Worm (Caenorhabditis elegans) whole organism, L4 larva: Measurements from ENCODE around the gene ZK353.10.

ENCODE experiments used
- F10B5.3 ChIP-seq: sonication (generic microtip); optimal IDR thresholded peaks from 2 replicates; lab custom pipeline; 2016; ENCODE audit warnings: mild to moderate bottlenecking, missing genetic modification characterization, missing compliant biosample characterization
- F26F4.8 ChIP-seq: fragments of 200-800 bp; sonication (Bioruptor generic); conservative IDR thresholded peaks from 2 replicates; pipeline ENCODE4 v1.3.6; 2022; ENCODE audit warnings: missing genetic modification characterization, missing compliant biosample characterization
- F49E8.2 ChIP-seq: sonication (generic microtip); optimal IDR thresholded peaks from 2 replicates; lab custom pipeline; 2016; ENCODE audit warnings: missing compliant biosample characterization, mild to moderate bottlenecking, missing genetic modification characterization, borderline replicate concordance
- T20F7.1 ChIP-seq: fragments of 200-800 bp; sonication (Bioruptor generic); optimal IDR thresholded peaks from 2 replicates; lab custom pipeline; 2018; ENCODE audit warnings: mild to moderate bottlenecking, missing genetic modification characterization, missing compliant biosample characterization
- T26A8.4 ChIP-seq: fragments of 200-800 bp; sonication (Bioruptor generic); IDR thresholded peaks from 2 replicates; pipeline ENCODE4 v1.3.6; 2022; ENCODE audit warnings: missing genetic modification characterization, missing compliant biosample characterization
- Y48G9A.11 ChIP-seq: fragments of 200-800 bp; sonication (Bioruptor generic); IDR thresholded peaks from 2 replicates; pipeline ENCODE4 v1.3.6; 2022; ENCODE audit warnings: missing genetic modification reagents, missing genetic modification characterization, missing compliant biosample characterization
- aly-2 ChIP-seq: sonication (generic microtip); optimal IDR thresholded peaks from 2 replicates; lab custom pipeline; 2018; ENCODE audit warnings: missing biosample characterization, missing genetic modification characterization
- ctbp-1 ChIP-seq: fragments of 200-800 bp; sonication (Bioruptor generic); IDR thresholded peaks from 2 replicates; pipeline ENCODE4 v1.3.6; 2022; ENCODE audit warnings: missing genetic modification reagents, missing genetic modification characterization, missing compliant biosample characterization
- daf-16 ChIP-seq, 3 experiments: sonication (generic microtip); optimal IDR thresholded peaks; 2 replicates each; lab custom pipeline; 2016 to 2017; ENCODE audit warnings: missing genetic modification characterization in 3 of 3, missing genetic modification reagents in 3 of 3, mild to moderate bottlenecking in 2 of 3, missing compliant biosample characterization in 2 of 3, missing biosample characterization in 1 of 3, moderate library complexity in 1 of 3
- daf-8 ChIP-seq: fragments of 200-800 bp; sonication (Bioruptor generic); IDR thresholded peaks from 2 replicates; pipeline ENCODE4 v1.3.6; 2022; ENCODE audit warnings: missing genetic modification characterization, missing compliant biosample characterization
- dmd-8 ChIP-seq: fragments of 200-800 bp; sonication (Bioruptor generic); IDR thresholded peaks from 2 replicates; pipeline ENCODE4 v1.3.6; 2022; ENCODE audit warnings: missing genetic modification characterization, missing compliant biosample characterization
- egl-43 ChIP-seq: fragments of 200-800 bp; sonication (Bioruptor generic); IDR thresholded peaks from 2 replicates; pipeline ENCODE4 v1.3.6; 2022; ENCODE audit warnings: missing genetic modification reagents, missing genetic modification characterization, missing compliant biosample characterization
- fos-1 ChIP-seq: fragments of 150-350 bp; optimal IDR thresholded peaks from 2 replicates; lab custom pipeline; 2014; ENCODE audit warnings: missing biosample characterization, missing genetic modification characterization
- hlh-11 ChIP-seq: fragments of 200-800 bp; sonication (Bioruptor generic); optimal IDR thresholded peaks from 2 replicates; lab custom pipeline; 2018; ENCODE audit warnings: mild to moderate bottlenecking, missing genetic modification characterization, missing compliant biosample characterization
- hlh-30 ChIP-seq: sonication (generic microtip); optimal IDR thresholded peaks from 2 replicates; lab custom pipeline; 2017; ENCODE audit warnings: antibody characterized with exemption, mild to moderate bottlenecking, missing genetic modification characterization, missing compliant biosample characterization; ENCODE audit not compliant: insufficient read depth
- hmg-1.1 ChIP-seq: fragments of 200-800 bp; sonication (Bioruptor generic); IDR thresholded peaks from 2 replicates; pipeline ENCODE4 v1.3.6; 2022; ENCODE audit warnings: missing genetic modification reagents, missing genetic modification characterization, missing compliant biosample characterization
- jun-1 ChIP-seq: fragments of 150-350 bp; optimal IDR thresholded peaks from 2 replicates; lab custom pipeline; 2014; ENCODE audit warnings: missing biosample characterization, missing genetic modification reagents, missing genetic modification characterization
- lim-7 ChIP-seq: fragments of 200-800 bp; sonication (Bioruptor generic); IDR thresholded peaks from 2 replicates; pipeline ENCODE4 v1.3.6; 2022; ENCODE audit warnings: missing genetic modification characterization, missing compliant biosample characterization
- lin-1 ChIP-seq: fragments of 200-800 bp; sonication (Bioruptor generic); IDR thresholded peaks from 2 replicates; pipeline ENCODE4 v1.3.6; 2022; ENCODE audit warnings: missing genetic modification reagents, missing genetic modification characterization, missing compliant biosample characterization
- lin-29 ChIP-seq: fragments of 200-800 bp; sonication (Bioruptor generic); IDR thresholded peaks from 2 replicates; pipeline ENCODE4 v1.3.6; 2022; ENCODE audit warnings: missing genetic modification reagents, missing genetic modification characterization, missing compliant biosample characterization
- lin-38 ChIP-seq: fragments of 200-800 bp; sonication (Bioruptor generic); IDR thresholded peaks from 2 replicates; pipeline ENCODE4 v1.3.6; 2022; ENCODE audit warnings: missing genetic modification reagents, missing genetic modification characterization, missing compliant biosample characterization
- lin-39 ChIP-seq: fragments of 150-350 bp; optimal IDR thresholded peaks from 2 replicates; lab custom pipeline; 2014; ENCODE audit warnings: missing biosample characterization, missing genetic modification reagents, missing genetic modification characterization
- madf-5 ChIP-seq, 2 experiments: fragments of 200-800 bp; sonication (Bioruptor generic); IDR thresholded peaks; 2 replicates each; pipeline ENCODE4 v1.3.6; 2022; ENCODE audit warnings: missing compliant biosample characterization in 2 of 2, missing genetic modification characterization in 2 of 2
- mep-1 ChIP-seq: fragments of 150-350 bp; sonication (generic microtip); optimal IDR thresholded peaks from 3 replicates; lab custom pipeline; 2014; ENCODE audit warnings: missing biosample characterization, missing genetic modification characterization
- mxl-3 ChIP-seq: fragments of 200-800 bp; sonication (Bioruptor generic); optimal IDR thresholded peaks from 2 replicates; lab custom pipeline; 2018; ENCODE audit warnings: mild to moderate bottlenecking, missing genetic modification characterization, missing compliant biosample characterization
- nhr-10 ChIP-seq: fragments of 150-350 bp; optimal IDR thresholded peaks from 2 replicates; lab custom pipeline; 2014; ENCODE audit warnings: missing biosample characterization, missing genetic modification characterization
- nhr-102 ChIP-seq: sonication (generic microtip); optimal IDR thresholded peaks from 2 replicates; lab custom pipeline; 2016; ENCODE audit warnings: mild to moderate bottlenecking, missing genetic modification characterization, moderate library complexity, missing compliant biosample characterization
- nhr-25 ChIP-seq: sonication (generic microtip); optimal IDR thresholded peaks from 2 replicates; lab custom pipeline; 2017; ENCODE audit warnings: missing genetic modification characterization, mild to moderate bottlenecking, missing compliant biosample characterization, antibody characterized with exemption, moderate library complexity, borderline replicate concordance; ENCODE audit not compliant: insufficient read depth
- nhr-41 ChIP-seq: fragments of 200-800 bp; sonication (Bioruptor generic); IDR thresholded peaks from 2 replicates; pipeline ENCODE4 v1.3.6; 2022; ENCODE audit warnings: missing genetic modification reagents, missing genetic modification characterization, missing compliant biosample characterization
- nhr-42 ChIP-seq: fragments of 200-800 bp; sonication (Bioruptor generic); IDR thresholded peaks from 2 replicates; pipeline ENCODE4 v1.3.6; 2022; ENCODE audit warnings: missing genetic modification characterization, missing compliant biosample characterization
- nhr-48 ChIP-seq: sonication (generic microtip); optimal IDR thresholded peaks from 2 replicates; lab custom pipeline; 2016; ENCODE audit warnings: mild to moderate bottlenecking, missing genetic modification characterization, missing compliant biosample characterization
- nhr-76 ChIP-seq: fragments of 150-350 bp; optimal IDR thresholded peaks from 2 replicates; lab custom pipeline; 2014; ENCODE audit warnings: missing biosample characterization, missing genetic modification characterization
- php-3 ChIP-seq: fragments of 200-800 bp; sonication (Bioruptor generic); IDR thresholded peaks from 2 replicates; pipeline ENCODE4 v1.3.6; 2022; ENCODE audit warnings: missing genetic modification reagents, missing genetic modification characterization, missing compliant biosample characterization
- saeg-2 ChIP-seq: fragments of 200-800 bp; sonication (Bioruptor generic); IDR thresholded peaks from 2 replicates; pipeline ENCODE4 v1.3.6; 2022; ENCODE audit warnings: missing genetic modification reagents, missing genetic modification characterization, missing compliant biosample characterization
- set-16 ChIP-seq: fragments of 200-800 bp; sonication (Bioruptor generic); IDR thresholded peaks from 2 replicates; pipeline ENCODE4 v1.3.6; 2022; ENCODE audit warnings: missing genetic modification reagents, missing genetic modification characterization, missing compliant biosample characterization
- skn-1 ChIP-seq: fragments of 150-350 bp; optimal IDR thresholded peaks from 2 replicates; lab custom pipeline; 2014; ENCODE audit warnings: missing biosample characterization, missing genetic modification characterization
- snpc-1.2 ChIP-seq: fragments of 200-800 bp; sonication (Bioruptor generic); IDR thresholded peaks from 2 replicates; pipeline ENCODE4 v1.3.6; 2022; ENCODE audit warnings: missing genetic modification reagents, missing genetic modification characterization, missing compliant biosample characterization
- snpc-4 ChIP-seq: fragments of 150-350 bp; optimal IDR thresholded peaks from 2 replicates; lab custom pipeline; 2014; ENCODE audit warnings: missing biosample characterization, missing genetic modification characterization
- spr-3 ChIP-seq: fragments of 200-800 bp; sonication (Bioruptor generic); optimal IDR thresholded peaks from 2 replicates; lab custom pipeline; 2018; ENCODE audit warnings: mild to moderate bottlenecking, missing genetic modification characterization, missing compliant biosample characterization
- tag-97 ChIP-seq: fragments of 200-800 bp; sonication (Bioruptor generic); IDR thresholded peaks from 2 replicates; pipeline ENCODE4 v1.3.6; 2022; ENCODE audit warnings: missing genetic modification characterization, missing compliant biosample characterization
- unc-130 ChIP-seq: sonication (generic microtip); optimal IDR thresholded peaks from 2 replicates; lab custom pipeline; 2016; ENCODE audit warnings: missing genetic modification reagents, missing genetic modification characterization, missing compliant biosample characterization
- unc-62 ChIP-seq, 3 experiments: fragments of 150-350 bp in 1 of 3; sonication (generic microtip); optimal IDR thresholded peaks in 2 of 3; peaks in 1 of 3; 1 replicate in 1 of 3; 2 replicates in 2 of 3; lab custom pipeline; 2014 to 2017; ENCODE audit warnings: missing biosample characterization in 3 of 3, missing genetic modification characterization in 3 of 3, missing genetic modification reagents in 3 of 3, missing genotype in 1 of 3
- vab-7 ChIP-seq: fragments of 200-800 bp; sonication (Bioruptor generic); IDR thresholded peaks from 2 replicates; pipeline ENCODE4 v1.3.6; 2022; ENCODE audit warnings: missing genetic modification reagents, missing genetic modification characterization, missing compliant biosample characterization
- zag-1 ChIP-seq: fragments of 150-350 bp; optimal IDR thresholded peaks from 2 replicates; lab custom pipeline; 2014; ENCODE audit warnings: missing biosample characterization, missing genetic modification characterization
- zfp-3 ChIP-seq: fragments of 200-800 bp; sonication (Bioruptor generic); conservative IDR thresholded peaks from 2 replicates; pipeline ENCODE4 v1.3.6; 2022; ENCODE audit warnings: missing genetic modification reagents, missing genetic modification characterization, missing compliant biosample characterization
- zip-11 ChIP-seq: fragments of 200-800 bp; sonication (Bioruptor generic); IDR thresholded peaks from 2 replicates; pipeline ENCODE4 v1.3.6; 2022; ENCODE audit warnings: missing genetic modification characterization, missing compliant biosample characterization
- zip-2 ChIP-seq: fragments of 150-350 bp; optimal IDR thresholded peaks from 2 replicates; lab custom pipeline; 2014; ENCODE audit warnings: missing biosample characterization, missing genetic modification characterization
- ztf-11 ChIP-seq: fragments of 150-350 bp; optimal IDR thresholded peaks from 2 replicates; lab custom pipeline; 2014; ENCODE audit warnings: missing biosample characterization, missing genetic modification characterization
- ztf-7 ChIP-seq: fragments of 150-350 bp; optimal IDR thresholded peaks from 2 replicates; lab custom pipeline; 2014; ENCODE audit warnings: missing biosample characterization, missing genetic modification characterization

The ZK353.10 gene

ce11 chrIII:8417192-8417967 is 23.2 kb upstream of the ZK353.10 start (continued):
- no peak for TF ChIP-seq lin-29 (GFP tag; lab: Robert Waterston, UW)
- TF ChIP-seq nhr-25 (tag; lab: Kevin White, UChicago) = peak; percentile 77
- TF ChIP-seq nhr-41 = no peak
- peak; percentile 70 for TF ChIP-seq mxl-3 (GFP tag; lab: Kevin White, UChicago)
- no peak for TF ChIP-seq tag-97 (GFP tag; lab: Robert Waterston, UW)
- TF ChIP-seq unc-130 (GFP tag; lab: Kevin White, UChicago) = no peak
- peak; percentile 77 for TF ChIP-seq php-3 (GFP tag; lab: Robert Waterston, UW)
- TF ChIP-seq ztf-7 = peak; percentile 34
- TF ChIP-seq dmd-8 (GFP tag; lab: Robert Waterston, UW) = no peak
- no peak for TF ChIP-seq fos-1 (tag; lab: Kevin White, UChicago)
- TF ChIP-seq snpc-1.2 (GFP tag; lab: Robert Waterston, UW) = no peak
- peak; percentile 54 for TF ChIP-seq set-16
- no peak for TF ChIP-seq daf-8 (GFP tag; lab: Robert Waterston, UW)
- no peak for TF ChIP-seq saeg-2 (GFP tag; lab: Robert Waterston, UW)
- no peak for TF ChIP-seq F49E8.2 (tag; lab: Kevin White, UChicago)
- TF ChIP-seq jun-1 = peak; percentile 69
- peak; percentile 69 for TF ChIP-seq lin-38 (GFP tag; lab: Robert Waterston, UW)
- peak; percentile 71 to 100 for TF ChIP-seq unc-62 (GFP tag; optimal IDR thresholded peaks at IDR 0.05 in 1 of 2; lab: Kevin White, UChicago)
- peak; percentile 83 for TF ChIP-seq unc-62 (tag; optimal IDR thresholded peaks at IDR 0.05; lab: Kevin White, UChicago)
- TF ChIP-seq nhr-76 (tag; lab: Kevin White, UChicago) = peak; percentile 24
- TF ChIP-seq zip-11 (GFP tag; lab: Robert Waterston, UW) = no peak
- TF ChIP-seq nhr-10 (tag; lab: Kevin White, UChicago) = no peak
- TF ChIP-seq nhr-102 (tag; lab: Kevin White, UChicago) = peak; percentile 90
- peak; percentile 20 for TF ChIP-seq zip-2 (tag; lab: Kevin White, UChicago)
- TF ChIP-seq hlh-30 = peak; percentile 83
- TF ChIP-seq nhr-42 (GFP tag; lab: Robert Waterston, UW) = peak; percentile 39; the same call in 1 of the 2 replicates
- TF ChIP-seq T20F7.1 = peak; percentile 88
- peak; percentile 94 for TF ChIP-seq hmg-1.1 (GFP tag; lab: Robert Waterston, UW)
- no peak for TF ChIP-seq skn-1 (tag; lab: Kevin White, UChicago)
- TF ChIP-seq egl-43 (GFP tag; lab: Robert Waterston, UW) = peak; percentile 61; the same call in 1 of the 2 replicates
- no peak for TF ChIP-seq F26F4.8 (GFP tag; lab: Robert Waterston, UW)
- TF ChIP-seq spr-3 (GFP tag; lab: Kevin White, UChicago) = peak; percentile 31
- TF ChIP-seq hlh-11 (tag; lab: Kevin White, UChicago) = peak; percentile 94
- no peak for TF ChIP-seq lim-7 (GFP tag; lab: Robert Waterston, UW)
- peak; percentile 87 for TF ChIP-seq nhr-48
- peak; percentile 86 to 90 for TF ChIP-seq daf-16 (GFP tag; optimal IDR thresholded peaks at IDR 0.05; lab: Kevin White, UChicago)
- peak; percentile 92 for TF ChIP-seq daf-16 (tag; optimal IDR thresholded peaks at IDR 0.05; lab: Kevin White, UChicago)
- no peak; the same call in 1 of the 2 replicates for TF ChIP-seq lin-1 (GFP tag; lab: Robert Waterston, UW)
- no peak for TF ChIP-seq ztf-11 (tag; lab: Kevin White, UChicago)
- peak; percentile 96 for TF ChIP-seq mep-1 (tag; lab: Kevin White, UChicago)
- no peak for TF ChIP-seq Y48G9A.11 (GFP tag; lab: Robert Waterston, UW)
- peak; percentile 60 for TF ChIP-seq zag-1 (tag; lab: Kevin White, UChicago)
- no peak for TF ChIP-seq zfp-3 (GFP tag; lab: Robert Waterston, UW)
- TF ChIP-seq aly-2 (tag; lab: Kevin White, UChicago) = no peak
- peak; percentile 93 for TF ChIP-seq F10B5.3 (tag; lab: Kevin White, UChicago)
- peak; percentile 89 for TF ChIP-seq ctbp-1
- peak; percentile 91 for TF ChIP-seq T26A8.4 (GFP tag; lab: Robert Waterston, UW)
- TF ChIP-seq vab-7 (GFP tag; lab: Robert Waterston, UW) = peak; percentile 34; the same call in 1 of the 2 replicates
- TF ChIP-seq lin-39 (tag; lab: Kevin White, UChicago) = peak; percentile 57
- no peak for TF ChIP-seq madf-5 (GFP tag; IDR thresholded peaks at IDR 0.05; lab: Robert Waterston, UW)
- no peak for TF ChIP-seq snpc-4 (tag; lab: Kevin White, UChicago)
